Fruit fly (Drosophila melanogaster): ENCODE data around the gene Fum3.

The Fum3 gene

DNA sequence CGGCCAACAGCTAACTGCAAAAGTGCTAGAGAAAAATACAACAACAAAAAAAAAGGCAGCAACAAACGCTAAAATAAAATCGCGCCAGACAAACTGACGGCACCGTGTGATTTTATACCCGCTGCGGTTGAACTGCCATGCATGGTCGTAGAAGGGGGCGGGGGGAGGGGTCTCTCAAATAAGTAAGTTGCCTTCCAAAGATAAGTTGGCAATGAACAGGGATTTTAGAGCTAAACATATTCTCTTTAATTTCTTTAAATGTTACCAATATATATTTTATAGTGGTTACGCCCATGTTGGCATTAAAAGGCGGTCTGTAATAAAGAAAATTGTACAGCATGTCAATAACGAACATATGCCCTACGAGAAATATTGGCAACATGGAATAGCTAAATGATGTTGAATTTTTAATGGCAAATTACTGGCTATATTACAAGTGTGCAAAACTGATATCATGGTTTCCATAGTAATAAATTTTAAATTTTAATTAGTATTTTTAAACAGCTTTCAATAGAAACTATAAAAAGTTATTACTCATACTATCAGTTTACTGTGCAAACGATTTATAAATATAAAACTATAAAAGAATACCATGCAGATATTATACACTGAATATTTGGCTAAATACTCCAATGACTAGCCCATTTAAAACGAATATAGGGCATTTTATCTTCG is 34.3 kb downstream of the Fum3 start (continued):
- TF ChIP-seq CG9215 (GFP tag; IDR thresholded peaks at IDR 0.05) (peak; percentile 17; the same call in 1 of the 2 replicates), CG1792 (GFP tag; optimal IDR thresholded peaks at IDR 0.05) (no peak), CG15269 (tag; optimal IDR thresholded peaks at IDR 0.05) (peak; percentile 89), CG14667 (GFP tag; IDR thresholded peaks at IDR 0.05) (peak; percentile 46; the same call in 1 of the 2 replicates), mld (GFP tag; IDR thresholded peaks at IDR 0.05; ENCODE audit: partially characterized antibody) (no peak), Dek (tag; optimal IDR thresholded peaks at IDR 0.05) (peak; percentile 69), Hand (GFP tag; optimal IDR thresholded peaks at IDR 0.05) (peak; percentile 7), BtbVII (GFP tag; optimal IDR thresholded peaks at IDR 0.05) (no peak), CG1603 (tag; optimal IDR thresholded peaks at IDR 0.05) (peak; percentile 83), eyg (GFP tag; optimal IDR thresholded peaks at IDR 0.05) (no peak), sr (GFP tag; IDR thresholded peaks at IDR 0.05) (no peak), hkb (optimal IDR thresholded peaks at IDR 0.05) (no peak), hkb (GFP tag; IDR thresholded peaks at IDR 0.05) (peak; percentile 61), Fer2 (tag; optimal IDR thresholded peaks at IDR 0.05) (peak; percentile 56), Xbp1 (GFP tag; optimal IDR thresholded peaks at IDR 0.05) (peak; percentile 86), CG12219 (GFP tag; optimal IDR thresholded peaks at IDR 0.05) (peak; percentile 72), Mes4 (GFP tag; optimal IDR thresholded peaks at IDR 0.05) (peak; percentile 49), CG6854 (GFP tag; optimal IDR thresholded peaks at IDR 0.05) (peak; percentile 11), cwo (GFP tag; optimal IDR thresholded peaks at IDR 0.05) (peak; percentile 48), stc (GFP tag; IDR thresholded peaks at IDR 0.05) (peak; percentile 76), ara (GFP tag; IDR thresholded peaks at IDR 0.05) (peak; percentile 52), D (optimal IDR thresholded peaks at IDR 0.05) (no peak), D (GFP tag; optimal IDR thresholded peaks at IDR 0.05) (no peak), Atf6 (GFP tag; IDR thresholded peaks at IDR 0.05) (peak; percentile 78), CG11723 (GFP tag; optimal IDR thresholded peaks at IDR 0.05) (peak; percentile 65), lmd (GFP tag; IDR thresholded peaks at IDR 0.05) (peak; percentile 74), crol (GFP tag; IDR thresholded peaks at IDR 0.05) (peak; percentile 67), lilli (GFP tag; optimal IDR thresholded peaks at IDR 0.05) (peak; percentile 80), sug (tag; optimal IDR thresholded peaks at IDR 0.05) (peak; percentile 45), vnd (GFP tag; IDR thresholded peaks at IDR 0.05; ENCODE audit: partially characterized antibody) (no peak), Fer1 (GFP tag; optimal IDR thresholded peaks at IDR 0.05) (peak; percentile 14), CG2120 (GFP tag; optimal IDR thresholded peaks at IDR 0.05) (peak; percentile 79), al (GFP tag; IDR thresholded peaks at IDR 0.05) (peak; percentile 66), fd64A (GFP tag; optimal IDR thresholded peaks at IDR 0.05) (no peak), CG5953 (GFP tag; IDR thresholded peaks at IDR 0.05) (peak; percentile 39; the same call in 1 of the 2 replicates), kah (GFP tag; optimal IDR thresholded peaks at IDR 0.05) (no peak), ttk (GFP tag; IDR thresholded peaks at IDR 0.05) (peak; percentile 76), Stat92E (GFP tag; optimal IDR thresholded peaks at IDR 0.05) (no peak), CG7372 (GFP tag; IDR thresholded peaks at IDR 0.05) (peak; percentile 47; the same call in 1 of the 2 replicates), CG15479 (GFP tag; optimal IDR thresholded peaks at IDR 0.05) (no peak), CG3726 (GFP tag; IDR thresholded peaks at IDR 0.05) (peak; percentile 73; the same call in 2 of the 3 replicates), zf30C (GFP tag; optimal IDR thresholded peaks at IDR 0.05) (no peak), CG2116 (GFP tag; optimal IDR thresholded peaks at IDR 0.05) (peak; percentile 0), hb (GFP tag; IDR thresholded peaks at IDR 0.05; ENCODE audit: partially characterized antibody) (no peak), HmgD (GFP tag; optimal IDR thresholded peaks at IDR 0.05) (no peak), Blimp-1 (GFP tag; optimal IDR thresholded peaks at IDR 0.05) (peak; percentile 33), bcd (GFP tag; optimal IDR thresholded peaks at IDR 0.05) (peak; percentile 69), psq (GFP tag; optimal IDR thresholded peaks at IDR 0.05) (peak; percentile 62), Asciz (GFP tag; optimal IDR thresholded peaks at IDR 0.05) (no peak), danr (GFP tag; IDR thresholded peaks at IDR 0.05) (peak; percentile 69)

Data from whole organism, embryonic.